Comparison of ENCODE assay signal across 3 fruit fly cellular contexts in the genomic region with DNA sequence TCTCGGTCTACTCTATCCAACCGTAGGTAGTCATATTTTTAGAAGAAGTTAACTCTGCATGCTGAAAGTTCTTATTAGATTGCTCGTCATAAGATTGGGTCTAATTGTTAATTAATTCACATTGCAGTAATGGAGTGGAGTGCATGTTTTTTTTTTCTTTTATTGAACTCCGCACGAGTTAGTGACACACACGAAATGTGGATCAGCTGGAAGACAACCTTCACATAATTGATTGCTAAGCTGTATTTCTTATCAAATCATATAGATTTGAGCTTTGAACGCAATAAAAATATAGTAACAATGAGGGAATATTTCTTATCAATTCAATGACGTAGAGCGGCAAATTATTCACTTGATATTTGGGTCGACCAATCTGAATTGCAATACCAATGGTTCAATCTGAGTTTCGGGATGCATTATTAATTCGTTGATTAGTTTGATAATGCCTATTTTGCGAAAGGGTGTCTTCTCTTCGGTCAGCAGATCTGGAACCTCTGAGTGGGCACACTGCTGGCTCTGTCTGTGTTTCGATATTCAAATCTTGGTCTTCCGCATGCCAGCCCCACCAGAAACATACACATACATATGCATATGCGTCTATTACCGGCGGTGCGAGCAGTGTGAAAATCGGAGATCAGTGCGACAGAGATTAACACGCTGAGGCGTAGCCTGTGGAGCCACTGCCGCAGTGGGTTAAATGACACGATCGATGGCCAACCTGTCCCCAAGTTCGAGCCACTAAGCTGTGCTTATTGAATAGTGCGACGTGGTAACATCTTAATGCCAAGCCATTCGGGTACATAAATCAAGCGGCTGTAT.
TF ChIP-seq lines count a peak whose summit lies in the region.

No protein-coding gene starts in this region.

- no peak for TF ChIP-seq CTCF in whole organism, embryonic (GFP tag; optimal IDR thresholded peaks at IDR 0.05; lab: Kevin White, UChicago)

TF ChIP-seq in whole organism, embryonic, 481 proteins besides CTCF, POLR2A, EP300 and RAD21 (continues in another document):
- TF ChIP-seq Fer2 (tag; optimal IDR thresholded peaks at IDR 0.05; lab: Kevin White, UChicago) (no peak), CG9215 (GFP tag; IDR thresholded peaks at IDR 0.05; lab: Robert Waterston, UW) (no peak), nerfin-2 (GFP tag; IDR thresholded peaks at IDR 0.05; lab: Robert Waterston, UW; ENCODE audit: partially characterized antibody) (no peak), Rfx (GFP tag; IDR thresholded peaks at IDR 0.05; lab: Robert Waterston, UW) (peak; percentile 33; the same call in 1 of the 2 replicates), tin (GFP tag; optimal IDR thresholded peaks at IDR 0.05; lab: Kevin White, UChicago) (no peak), CG5953 (GFP tag; IDR thresholded peaks at IDR 0.05; lab: Robert Waterston, UW) (no peak), slou (GFP tag; optimal IDR thresholded peaks at IDR 0.05; lab: Kevin White, UChicago) (no peak), CG12219 (GFP tag; optimal IDR thresholded peaks at IDR 0.05; lab: Kevin White, UChicago) (no peak), ssp (GFP tag; IDR thresholded peaks at IDR 0.05; lab: Robert Waterston, UW) (no peak), CG5245 (GFP tag; optimal IDR thresholded peaks at IDR 0.05; lab: Kevin White, UChicago) (no peak), Dfd (GFP tag; optimal IDR thresholded peaks at IDR 0.05; lab: Kevin White, UChicago) (no peak), sim (GFP tag; IDR thresholded peaks at IDR 0.05; lab: Robert Waterston, UW) (no peak), dm (GFP tag; optimal IDR thresholded peaks at IDR 0.05; lab: Kevin White, UChicago) (no peak), kni (GFP tag; optimal IDR thresholded peaks at IDR 0.05; lab: Kevin White, UChicago) (no peak), jing (GFP tag; optimal IDR thresholded peaks at IDR 0.05; lab: Kevin White, UChicago) (no peak), pita (GFP tag; optimal IDR thresholded peaks at IDR 0.05; lab: Kevin White, UChicago) (no peak), CG16779 (GFP tag; IDR thresholded peaks at IDR 0.05; lab: Robert Waterston, UW) (0 out of 2 replicates have a peak, but pooled peaks have one; percentile 17), yki (optimal IDR thresholded peaks at IDR 0.05; lab: Kevin White, UChicago) (no peak), Elba2 (GFP tag; optimal IDR thresholded peaks at IDR 0.05; lab: Kevin White, UChicago) (no peak), CG18011 (GFP tag; optimal IDR thresholded peaks at IDR 0.05; lab: Kevin White, UChicago) (no peak), dimm (GFP tag; IDR thresholded peaks at IDR 0.05; lab: Robert Waterston, UW) (no peak), ind (GFP tag; optimal IDR thresholded peaks at IDR 0.05; lab: Kevin White, UChicago) (peak; percentile 41), CG12744 (GFP tag; optimal IDR thresholded peaks at IDR 0.05; lab: Kevin White, UChicago) (no peak), crp (GFP tag; optimal IDR thresholded peaks at IDR 0.05; lab: Kevin White, UChicago) (no peak), CG4360 (GFP tag; IDR thresholded peaks at IDR 0.05; lab: Robert Waterston, UW) (no peak), CkIIα-i1 (GFP tag; IDR thresholded peaks at IDR 0.05; lab: Robert Waterston, UW) (no peak), CG2678 (tag; optimal IDR thresholded peaks at IDR 0.05; lab: Kevin White, UChicago) (peak; percentile 49), Dek (tag; optimal IDR thresholded peaks at IDR 0.05; lab: Kevin White, UChicago) (no peak)

TF ChIP-seq in whole organism, prepupa, 60 proteins besides CTCF, POLR2A, EP300 and RAD21:
- TF ChIP-seq fkh (GFP tag; optimal IDR thresholded peaks at IDR 0.05; lab: Kevin White, UChicago) (no peak), CG32006 (GFP tag; optimal IDR thresholded peaks at IDR 0.05; lab: Kevin White, UChicago) (peak; percentile 16), svp (GFP tag; lab: Kevin White, UChicago) (peak; percentile 60), Ets21C (GFP tag; optimal IDR thresholded peaks at IDR 0.05; lab: Kevin White, UChicago) (no peak), OdsH (GFP tag; optimal IDR thresholded peaks at IDR 0.05; lab: Kevin White, UChicago) (no peak), Eip78C (GFP tag; lab: Kevin White, UChicago) (peak; percentile 19)
TF ChIP-seq in whole organism, prepupa: peak in this region for 3.

TF ChIP-seq in whole organism, pupa, 21 proteins besides CTCF, POLR2A, EP300 and RAD21:
- TF ChIP-seq CG32121 (GFP tag; IDR thresholded peaks at IDR 0.05; lab: Robert Waterston, UW): no peak
- TF ChIP-seq CG14655 (GFP tag; optimal IDR thresholded peaks at IDR 0.05; lab: Kevin White, UChicago): peak; percentile 28
- no peak for TF ChIP-seq CG12605 (GFP tag; IDR thresholded peaks at IDR 0.05; lab: Robert Waterston, UW)
- TF ChIP-seq CG10348 (GFP tag; IDR thresholded peaks at IDR 0.05; lab: Robert Waterston, UW): no peak
- TF ChIP-seq CG8301 (tag; optimal IDR thresholded peaks at IDR 0.05; lab: Kevin White, UChicago): peak; percentile 6
- TF ChIP-seq Ets98B (GFP tag; IDR thresholded peaks at IDR 0.05; lab: Robert Waterston, UW): no peak
- no peak for TF ChIP-seq gl (tag; optimal IDR thresholded peaks at IDR 0.05; lab: Kevin White, UChicago)
- no peak for TF ChIP-seq CG17806 (tag; optimal IDR thresholded peaks at IDR 0.05; lab: Kevin White, UChicago)
